Fruit fly (Drosophila melanogaster) whole organism, embryonic: ENCODE data around the gene MICAL-like.
A peak's percentile ranks its signal among the peaks of the same experiment; 100 is the strongest.

ENCODE experiments used
- Bteb2 ChIP-seq: fragments of 200-800 bp; sonication (Bioruptor generic); optimal IDR thresholded peaks from 2 replicates; lab custom pipeline; 2016; ENCODE audit warnings: missing biosample characterization, missing genetic modification characterization
- CG10267 ChIP-seq: fragments of 200-800 bp; sonication (Bioruptor generic); optimal IDR thresholded peaks from 2 replicates; lab custom pipeline; 2018; ENCODE audit warnings: missing biosample characterization, mild to moderate bottlenecking, missing genetic modification characterization, moderate library complexity
- CG10321 ChIP-seq: fragments of 200-800 bp; sonication (Bioruptor generic); IDR thresholded peaks from 2 replicates; pipeline ENCODE4 v1.3.6; 2022; ENCODE audit warnings: missing biosample characterization, missing genetic modification characterization
- CG10565 ChIP-seq: fragments of 200-800 bp; sonication (Bioruptor generic); optimal IDR thresholded peaks from 3 replicates; lab custom pipeline; 2016; ENCODE audit warnings: missing biosample characterization, mild to moderate bottlenecking, missing genetic modification characterization
- CG11723 ChIP-seq: fragments of 200-800 bp; sonication (Bioruptor generic); optimal IDR thresholded peaks from 2 replicates; lab custom pipeline; 2017; ENCODE audit warnings: missing biosample characterization, mild to moderate bottlenecking, missing genetic modification characterization
- CG13894 ChIP-seq: fragments of 200-800 bp; sonication (Bioruptor generic); optimal IDR thresholded peaks from 3 replicates; lab custom pipeline; 2018; ENCODE audit warnings: missing biosample characterization, mild to moderate bottlenecking, missing genetic modification characterization, moderate library complexity
- CG14441 ChIP-seq: fragments of 200-800 bp; sonication (Bioruptor generic); IDR thresholded peaks from 2 replicates; pipeline ENCODE4 v1.3.6; 2022; ENCODE audit warnings: missing biosample characterization, missing genetic modification characterization
- CG15479 ChIP-seq: fragments of 200-800 bp; sonication (Bioruptor generic); optimal IDR thresholded peaks from 3 replicates; lab custom pipeline; 2019; ENCODE audit warnings: missing biosample characterization, mild to moderate bottlenecking, missing genetic modification characterization, moderate library complexity
- CG18011 ChIP-seq: fragments of 200-800 bp; sonication (Bioruptor generic); optimal IDR thresholded peaks from 2 replicates; lab custom pipeline; 2017; ENCODE audit warnings: missing biosample characterization, missing genetic modification characterization, mild to moderate bottlenecking, moderate library complexity, missing genotype
- CG2116 ChIP-seq: fragments of 200-800 bp; sonication (Bioruptor generic); optimal IDR thresholded peaks from 3 replicates; lab custom pipeline; 2018; ENCODE audit warnings: missing biosample characterization, mild to moderate bottlenecking, missing genetic modification characterization
- CG2712 ChIP-seq: fragments of 200-800 bp; optimal IDR thresholded peaks from 3 replicates; lab custom pipeline; 2019; ENCODE audit warnings: missing biosample characterization, mild to moderate bottlenecking, missing genetic modification characterization, moderate library complexity
- CG3065 ChIP-seq: fragments of 200-800 bp; sonication (Bioruptor generic); optimal IDR thresholded peaks from 2 replicates; lab custom pipeline; 2016; ENCODE audit warnings: missing biosample characterization, missing genetic modification characterization
- CG3407 ChIP-seq: fragments of 200-800 bp; sonication (Bioruptor generic); optimal IDR thresholded peaks from 2 replicates; lab custom pipeline; 2018; ENCODE audit warnings: missing biosample characterization, mild to moderate bottlenecking, missing genetic modification characterization
- CG34376 ChIP-seq: fragments of 200-800 bp; sonication (Bioruptor generic); optimal IDR thresholded peaks from 2 replicates; lab custom pipeline; 2018; ENCODE audit warnings: missing biosample characterization, mild to moderate bottlenecking, missing genetic modification characterization
- CG4424 ChIP-seq: fragments of 200-800 bp; sonication (Bioruptor generic); optimal IDR thresholded peaks from 3 replicates; lab custom pipeline; 2016; ENCODE audit warnings: missing biosample characterization, missing genetic modification characterization
- CG6175 ChIP-seq: fragments of 200-800 bp; sonication (Bioruptor generic); IDR thresholded peaks from 3 replicates; pipeline ENCODE4 v1.3.6; 2022; ENCODE audit warnings: missing biosample characterization, missing genetic modification characterization
- CG6791 ChIP-seq: fragments of 200-800 bp; sonication (Bioruptor generic); IDR thresholded peaks from 3 replicates; pipeline ENCODE4 v1.3.6; 2022; ENCODE audit warnings: missing biosample characterization, missing genetic modification characterization; ENCODE audit not compliant: partially characterized antibody
- CG6813 ChIP-seq: fragments of 200-800 bp; sonication (Bioruptor generic); optimal IDR thresholded peaks from 2 replicates; lab custom pipeline; 2017; ENCODE audit warnings: missing biosample characterization, missing genetic modification characterization, mild to moderate bottlenecking, moderate library complexity, missing genetic modification reagents
- CG7928 ChIP-seq: fragments of 200-800 bp; sonication (Bioruptor generic); optimal IDR thresholded peaks from 2 replicates; lab custom pipeline; 2017; ENCODE audit warnings: missing biosample characterization, mild to moderate bottlenecking, missing genetic modification characterization
- CG8478 ChIP-seq: fragments of >200 bp; optimal IDR thresholded peaks from 2 replicates; lab custom pipeline; 2018
- CG9609 ChIP-seq: fragments of 200-800 bp; sonication (Bioruptor generic); optimal IDR thresholded peaks from 3 replicates; lab custom pipeline; 2016; ENCODE audit warnings: missing biosample characterization, missing genetic modification characterization
- CG9817 ChIP-seq: fragments of 200-800 bp; sonication (Bioruptor generic); optimal IDR thresholded peaks from 2 replicates; lab custom pipeline; 2018; ENCODE audit warnings: missing biosample characterization, mild to moderate bottlenecking, missing genetic modification characterization, moderate library complexity
- Eip74EF ChIP-seq, 2 experiments: fragments of 200-800 bp in 1 of 2; fragments of >200 bp in 1 of 2; sonication (Bioruptor generic) in 1 of 2; optimal IDR thresholded peaks; 2 replicates each; lab custom pipeline; 2017 to 2019; ENCODE audit warnings: missing biosample characterization in 2 of 2, missing genetic modification characterization in 2 of 2, mild to moderate bottlenecking in 1 of 2, moderate library complexity in 1 of 2
- HmgD ChIP-seq: fragments of 200-800 bp; sonication (Bioruptor generic); optimal IDR thresholded peaks from 3 replicates; lab custom pipeline; 2016; ENCODE audit warnings: missing biosample characterization, missing genetic modification characterization
- Hr51 ChIP-seq, 2 experiments: fragments of 200-800 bp; sonication (Bioruptor generic); optimal IDR thresholded peaks; 2 replicates in 1 of 2; 3 replicates in 1 of 2; lab custom pipeline; 2016 to 2018; ENCODE audit warnings: missing biosample characterization in 2 of 2, missing genetic modification characterization in 2 of 2, mild to moderate bottlenecking in 1 of 2, moderate library complexity in 1 of 2
- Mes4 ChIP-seq: fragments of 200-800 bp; sonication (Bioruptor generic); optimal IDR thresholded peaks from 2 replicates; lab custom pipeline; 2016; ENCODE audit warnings: missing biosample characterization, missing genetic modification characterization
- NC2β ChIP-seq: fragments of 200-800 bp; sonication (Bioruptor generic); optimal IDR thresholded peaks from 2 replicates; lab custom pipeline; 2016; ENCODE audit warnings: missing biosample characterization, missing genetic modification characterization
- Sin3A ChIP-seq: fragments of >200 bp; optimal IDR thresholded peaks from 2 replicates; lab custom pipeline; 2018
- ab ChIP-seq: fragments of 200-800 bp; sonication (Bioruptor generic); optimal IDR thresholded peaks from 2 replicates; lab custom pipeline; 2016; ENCODE audit warnings: missing biosample characterization, missing genetic modification characterization
- abd-A ChIP-seq: fragments of 200-800 bp; sonication (Bioruptor generic); optimal IDR thresholded peaks from 3 replicates; lab custom pipeline; 2019; ENCODE audit warnings: missing biosample characterization, mild to moderate bottlenecking, missing genetic modification characterization, moderate library complexity
- chinmo ChIP-seq: fragments of 200-800 bp; sonication (Bioruptor generic); IDR thresholded peaks from 4 replicates; pipeline ENCODE4 v1.3.6; 2022; ENCODE audit warnings: missing biosample characterization, missing genetic modification characterization; ENCODE audit not compliant: partially characterized antibody
- crc ChIP-seq: fragments of 200-800 bp; sonication (Bioruptor generic); optimal IDR thresholded peaks from 2 replicates; lab custom pipeline; 2016; ENCODE audit warnings: missing biosample characterization, missing genetic modification characterization
- dpn ChIP-seq, 2 experiments: fragments of 200-800 bp; sonication (Bioruptor generic); optimal IDR thresholded peaks; 3 replicates each; lab custom pipeline; 2016; ENCODE audit warnings: missing biosample characterization in 2 of 2, missing genetic modification characterization in 2 of 2
- dysf ChIP-seq: fragments of 200-800 bp; sonication (Bioruptor generic); IDR thresholded peaks from 3 replicates; pipeline ENCODE4 v1.3.6; 2022; ENCODE audit warnings: missing biosample characterization, missing genetic modification characterization
- eve ChIP-seq, 2 experiments: fragments of >200 bp; optimal IDR thresholded peaks; 2 replicates each; lab custom pipeline; 2017; ENCODE audit warnings: missing biosample characterization in 2 of 2, missing genetic modification characterization in 2 of 2
- exex ChIP-seq: fragments of 200-800 bp; sonication (Bioruptor generic); optimal IDR thresholded peaks from 4 replicates; lab custom pipeline; 2018; ENCODE audit warnings: missing biosample characterization, mild to moderate bottlenecking, missing genetic modification characterization, moderate library complexity
- ftz-f1 ChIP-seq: fragments of 200-800 bp; sonication (Bioruptor generic); optimal IDR thresholded peaks from 2 replicates; lab custom pipeline; 2016; ENCODE audit warnings: missing biosample characterization, missing genetic modification characterization
- gem ChIP-seq: fragments of 200-800 bp; sonication (Bioruptor generic); optimal IDR thresholded peaks from 2 replicates; lab custom pipeline; 2019; ENCODE audit warnings: missing biosample characterization, mild to moderate bottlenecking, missing genetic modification characterization, moderate library complexity
- grn ChIP-seq: fragments of 200-800 bp; sonication (Bioruptor generic); optimal IDR thresholded peaks from 3 replicates; lab custom pipeline; 2017; ENCODE audit warnings: missing biosample characterization, missing genetic modification characterization
- ind ChIP-seq: fragments of 200-800 bp; sonication (Bioruptor generic); optimal IDR thresholded peaks from 3 replicates; lab custom pipeline; 2016; ENCODE audit warnings: missing biosample characterization, missing genetic modification characterization
- ken ChIP-seq: fragments of 200-800 bp; sonication (Bioruptor generic); IDR thresholded peaks from 3 replicates; pipeline ENCODE4 v1.3.6; 2022; ENCODE audit warnings: missing biosample characterization, missing genetic modification characterization
- lab ChIP-seq: fragments of 200-800 bp; sonication (Bioruptor generic); optimal IDR thresholded peaks from 3 replicates; lab custom pipeline; 2017; ENCODE audit warnings: missing biosample characterization, missing genetic modification characterization, mild to moderate bottlenecking, moderate library complexity, missing genetic modification reagents
- mirr ChIP-seq: fragments of 200-800 bp; sonication (Bioruptor generic); optimal IDR thresholded peaks from 3 replicates; lab custom pipeline; 2018; ENCODE audit warnings: missing biosample characterization, mild to moderate bottlenecking, missing genetic modification characterization
- org-1 ChIP-seq: fragments of 200-800 bp; sonication (Bioruptor generic); optimal IDR thresholded peaks from 2 replicates; lab custom pipeline; 2017; ENCODE audit warnings: missing biosample characterization, missing genetic modification characterization
- sna ChIP-seq: fragments of 200-800 bp; sonication (Bioruptor generic); IDR thresholded peaks from 2 replicates; pipeline ENCODE4 v1.3.6; 2022; ENCODE audit warnings: missing biosample characterization, missing genetic modification characterization; ENCODE audit not compliant: partially characterized antibody
- stc ChIP-seq: fragments of 200-800 bp; sonication (Bioruptor generic); IDR thresholded peaks from 2 replicates; pipeline ENCODE4 v1.3.6; 2022; ENCODE audit warnings: missing biosample characterization, missing genetic modification characterization
- sug ChIP-seq: fragments of 200-800 bp; optimal IDR thresholded peaks from 2 replicates; lab custom pipeline; 2019; ENCODE audit warnings: missing biosample characterization, mild to moderate bottlenecking, missing genetic modification characterization, moderate library complexity
- tap ChIP-seq: fragments of 200-800 bp; optimal IDR thresholded peaks from 3 replicates; lab custom pipeline; 2019; ENCODE audit warnings: missing biosample characterization, mild to moderate bottlenecking, missing genetic modification characterization, moderate library complexity
- tx ChIP-seq: fragments of 200-800 bp; sonication (Bioruptor generic); optimal IDR thresholded peaks from 2 replicates; lab custom pipeline; 2016; ENCODE audit warnings: missing biosample characterization, missing genetic modification characterization
- zfh1 ChIP-seq: fragments of 200-800 bp; sonication (Bioruptor generic); IDR thresholded peaks from 3 replicates; pipeline ENCODE4 v1.3.6; 2022; ENCODE audit warnings: missing biosample characterization, missing genetic modification characterization

MICAL-like gene

DNA sequence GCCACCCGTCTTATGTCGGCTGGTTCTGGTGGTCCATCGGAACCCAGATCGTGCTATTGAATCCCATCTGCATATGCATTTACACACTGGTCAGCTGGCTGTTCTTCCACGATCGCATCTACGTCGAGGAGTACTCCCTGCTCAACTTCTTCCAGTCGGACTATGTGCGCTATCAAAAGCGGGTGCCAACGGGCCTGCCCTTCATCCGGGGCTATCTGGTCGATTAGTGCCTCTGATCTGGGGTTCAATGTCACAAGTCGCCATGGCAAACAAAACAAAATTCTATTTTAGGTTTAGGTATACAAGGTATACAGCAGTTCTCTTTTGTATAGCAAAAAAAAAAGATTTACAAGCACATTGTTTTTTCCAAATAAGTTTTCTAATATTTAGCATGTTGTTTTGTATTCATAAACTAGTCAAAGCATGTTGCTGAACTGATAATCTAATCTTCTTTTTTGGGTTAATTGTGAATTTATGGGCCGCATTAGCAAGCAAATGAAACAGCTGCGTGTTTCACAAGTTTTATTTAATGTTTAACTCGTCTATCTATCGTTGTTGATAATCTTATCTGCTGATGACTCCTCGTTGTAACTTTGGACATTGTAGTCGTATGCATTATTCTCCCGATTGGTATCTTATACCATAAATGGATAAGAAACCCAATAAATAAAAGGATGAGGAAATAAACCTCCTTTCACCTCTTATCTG, 4.3 kb upstream of the MICAL-like start:
- TF ChIP-seq stc (GFP tag; lab: Robert Waterston, UW) (no peak), CG7928 (GFP tag; lab: Kevin White, UChicago) (no peak), CG10321 (GFP tag; lab: Robert Waterston, UW) (no peak), Hr51 (GFP tag; optimal IDR thresholded peaks at IDR 0.05; lab: Kevin White, UChicago) (no peak), ftz-f1 (GFP tag; lab: Kevin White, UChicago) (peak; percentile 64), crc (no peak), CG6791 (no peak), ken (GFP tag; lab: Robert Waterston, UW) (no peak), zfh1 (GFP tag; lab: Robert Waterston, UW) (0 out of 3 replicates have a peak, but pooled peaks have one; percentile 10), CG13894 (tag; lab: Kevin White, UChicago) (no peak), CG10267 (tag; lab: Kevin White, UChicago) (no peak), CG10565 (no peak), CG18011 (GFP tag; lab: Kevin White, UChicago) (no peak), CG14441 (no peak), Bteb2 (no peak), CG3065 (GFP tag; lab: Kevin White, UChicago) (no peak), exex (tag; lab: Kevin White, UChicago) (peak; percentile 74), sna (no peak), CG9817 (tag; lab: Kevin White, UChicago) (no peak), Eip74EF (GFP tag; optimal IDR thresholded peaks at IDR 0.05; lab: Kevin White, UChicago) (no peak), tx (GFP tag; lab: Kevin White, UChicago) (no peak), chinmo (GFP tag; lab: Robert Waterston, UW) (0 out of 4 replicates have a peak, but pooled peaks have one; percentile 71), sug (tag; lab: Kevin White, UChicago) (peak; percentile 44), CG6175 (GFP tag; lab: Robert Waterston, UW) (no peak), Mes4 (GFP tag; lab: Kevin White, UChicago) (no peak), dpn (GFP tag; optimal IDR thresholded peaks at IDR 0.05; lab: Kevin White, UChicago) (no peak), CG2116 (no peak), ind (GFP tag; lab: Kevin White, UChicago) (no peak), tap (no peak), CG15479 (GFP tag; lab: Kevin White, UChicago) (no peak), Sin3A (lab: Kevin White, UChicago) (no peak), eve (GFP tag; optimal IDR thresholded peaks at IDR 0.05; lab: Kevin White, UChicago) (peak in 1 of 2 experiments; percentile 78), mirr (GFP tag; lab: Kevin White, UChicago) (peak; percentile 25), CG34376 (GFP tag; lab: Kevin White, UChicago) (peak; percentile 88), CG4424 (GFP tag; lab: Kevin White, UChicago) (no peak), abd-A (tag; lab: Kevin White, UChicago) (peak; percentile 40), gem (tag; lab: Kevin White, UChicago) (no peak)

DNA sequence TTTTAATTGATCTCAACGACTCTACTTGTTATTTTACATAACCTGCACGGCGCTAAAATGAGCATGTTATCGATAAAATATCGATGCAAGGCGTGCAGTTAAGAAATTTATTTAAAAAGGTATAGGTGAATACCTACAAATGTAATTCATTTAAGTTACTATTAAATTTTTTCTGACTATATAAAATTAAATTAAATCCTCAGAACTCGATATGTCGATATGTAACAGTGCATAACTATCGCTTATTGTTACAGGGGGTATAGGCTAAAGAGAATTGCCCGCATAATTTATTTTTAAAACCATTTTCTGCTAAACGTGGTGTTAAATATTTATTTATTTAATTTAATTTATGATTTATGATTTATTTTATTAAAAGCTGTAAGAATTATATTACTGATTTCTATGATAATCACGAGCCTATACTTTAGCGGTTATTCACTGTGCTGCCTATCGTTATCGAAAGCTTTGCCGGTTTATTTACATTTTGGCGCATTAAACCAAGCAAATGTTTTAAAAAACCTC, 2.7 kb upstream of the MICAL-like start, which contains the start of the genes mRpL20 and Icmt:
mRpL20 (minus strand) TSS at position 65 of the 522 bp plus-strand sequence.
Icmt (plus strand) TSS at position 464 of the 522 bp plus-strand sequence.
- TF ChIP-seq CG2712 (tag; lab: Kevin White, UChicago) = peak; percentile 95
- TF ChIP-seq exex (tag; lab: Kevin White, UChicago) = peak; percentile 63
- no peak for TF ChIP-seq CG8478 (lab: Kevin White, UChicago)
- TF ChIP-seq sna = peak; percentile 73; the same call in 1 of the 2 replicates
- peak; percentile 88 for TF ChIP-seq CG3407
- no peak for TF ChIP-seq HmgD (GFP tag; lab: Kevin White, UChicago)
- TF ChIP-seq CG9609 (GFP tag; lab: Kevin White, UChicago) = no peak
- TF ChIP-seq CG34376 (GFP tag; lab: Kevin White, UChicago) = peak; percentile 6
- TF ChIP-seq CG11723 (GFP tag; lab: Kevin White, UChicago) = peak; percentile 75
- TF ChIP-seq ab (GFP tag; lab: Kevin White, UChicago) = peak; percentile 4
- no peak for TF ChIP-seq NC2β (GFP tag; lab: Kevin White, UChicago)
- peak; percentile 84 for TF ChIP-seq org-1
- peak; percentile 91 for TF ChIP-seq lab (GFP tag; lab: Kevin White, UChicago)
- TF ChIP-seq dysf (GFP tag; lab: Robert Waterston, UW) = peak; percentile 97
- no peak for TF ChIP-seq grn (GFP tag; lab: Kevin White, UChicago)
- peak; percentile 61 for TF ChIP-seq CG6813 (GFP tag; lab: Kevin White, UChicago)
